Worm (Caenorhabditis elegans) whole organism, L4 larva: ENCODE measurements around the gene K11D12.11.

Experiments
- F10B5.3 ChIP-seq: sonication (generic microtip); optimal IDR thresholded peaks from 2 replicates; lab custom pipeline; 2016; ENCODE audit warnings: mild to moderate bottlenecking, missing genetic modification characterization, missing compliant biosample characterization
- F26F4.8 ChIP-seq: fragments of 200-800 bp; sonication (Bioruptor generic); conservative IDR thresholded peaks from 2 replicates; pipeline ENCODE4 v1.3.6; 2022; ENCODE audit warnings: missing genetic modification characterization, missing compliant biosample characterization
- R02D3.7 ChIP-seq: fragments of 150-350 bp; sonication (generic microtip); optimal IDR thresholded peaks from 3 replicates; lab custom pipeline; 2014; ENCODE audit warnings: missing biosample characterization, missing genetic modification characterization
- T20F7.1 ChIP-seq: fragments of 200-800 bp; sonication (Bioruptor generic); optimal IDR thresholded peaks from 2 replicates; lab custom pipeline; 2018; ENCODE audit warnings: mild to moderate bottlenecking, missing genetic modification characterization, missing compliant biosample characterization
- Y5F2A.4 ChIP-seq: fragments of 200-800 bp; sonication (Bioruptor generic); optimal IDR thresholded peaks from 2 replicates; lab custom pipeline; 2018; ENCODE audit warnings: mild to moderate bottlenecking, missing genetic modification characterization, missing compliant biosample characterization
- ZK337.2 ChIP-seq: fragments of 200-800 bp; sonication (Bioruptor generic); IDR thresholded peaks from 2 replicates; pipeline ENCODE4 v1.3.6; 2022; ENCODE audit warnings: missing genetic modification reagents, missing genetic modification characterization, missing compliant biosample characterization
- ZK546.5 ChIP-seq, 2 experiments: sonication (generic microtip); optimal IDR thresholded peaks; 2 replicates each; lab custom pipeline; 2017; ENCODE audit warnings: missing biosample characterization in 2 of 2, missing genetic modification characterization in 2 of 2
- ama-1 ChIP-seq: fragments of 150-350 bp; optimal IDR thresholded peaks from 2 replicates; lab custom pipeline; 2014; ENCODE audit warnings: inconsistent platforms, mixed read lengths
- arid-1 ChIP-seq: fragments of 200-800 bp; sonication (Bioruptor generic); conservative IDR thresholded peaks from 2 replicates; pipeline ENCODE4 v1.3.6; 2022; ENCODE audit warnings: missing genetic modification reagents, missing genetic modification characterization, missing compliant biosample characterization
- ceh-28 ChIP-seq: fragments of 150-350 bp; optimal IDR thresholded peaks from 2 replicates; lab custom pipeline; 2014; ENCODE audit warnings: missing biosample characterization, missing genetic modification reagents, missing genetic modification characterization
- cey-2 ChIP-seq: sonication (generic microtip); optimal IDR thresholded peaks from 3 replicates; lab custom pipeline; 2017; ENCODE audit warnings: missing genetic modification characterization, mild to moderate bottlenecking, missing compliant biosample characterization, antibody characterized with exemption, borderline replicate concordance; ENCODE audit not compliant: insufficient read depth
- ctbp-1 ChIP-seq: fragments of 200-800 bp; sonication (Bioruptor generic); IDR thresholded peaks from 2 replicates; pipeline ENCODE4 v1.3.6; 2022; ENCODE audit warnings: missing genetic modification reagents, missing genetic modification characterization, missing compliant biosample characterization
- daf-12 ChIP-seq: fragments of 150-350 bp; optimal IDR thresholded peaks from 2 replicates; lab custom pipeline; 2014; ENCODE audit warnings: missing biosample characterization, missing genetic modification reagents, missing genetic modification characterization
- daf-16 ChIP-seq, 3 experiments: sonication (generic microtip); optimal IDR thresholded peaks; 2 replicates each; lab custom pipeline; 2016 to 2017; ENCODE audit warnings: missing genetic modification characterization in 3 of 3, missing genetic modification reagents in 3 of 3, mild to moderate bottlenecking in 2 of 3, missing compliant biosample characterization in 2 of 3, missing biosample characterization in 1 of 3, moderate library complexity in 1 of 3
- daf-8 ChIP-seq: fragments of 200-800 bp; sonication (Bioruptor generic); IDR thresholded peaks from 2 replicates; pipeline ENCODE4 v1.3.6; 2022; ENCODE audit warnings: missing genetic modification characterization, missing compliant biosample characterization
- dmd-8 ChIP-seq: fragments of 200-800 bp; sonication (Bioruptor generic); IDR thresholded peaks from 2 replicates; pipeline ENCODE4 v1.3.6; 2022; ENCODE audit warnings: missing genetic modification characterization, missing compliant biosample characterization
- dmd-9 ChIP-seq: fragments of 200-800 bp; sonication (Bioruptor generic); IDR thresholded peaks from 2 replicates; pipeline ENCODE4 v1.3.6; 2022; ENCODE audit warnings: missing genetic modification reagents, missing genetic modification characterization, missing compliant biosample characterization
- dpl-1 ChIP-seq: fragments of 150-350 bp; optimal IDR thresholded peaks from 2 replicates; lab custom pipeline; 2014; ENCODE audit warnings: missing biosample characterization, missing genetic modification reagents, missing genetic modification characterization
- fos-1 ChIP-seq: fragments of 150-350 bp; optimal IDR thresholded peaks from 2 replicates; lab custom pipeline; 2014; ENCODE audit warnings: missing biosample characterization, missing genetic modification characterization
- gei-8 ChIP-seq: fragments of 200-800 bp; sonication (Bioruptor generic); optimal IDR thresholded peaks from 2 replicates; lab custom pipeline; 2018; ENCODE audit warnings: mild to moderate bottlenecking, missing genetic modification characterization, missing compliant biosample characterization
- hif-1 ChIP-seq, 2 experiments: sonication (generic microtip); optimal IDR thresholded peaks; 2 replicates each; lab custom pipeline; 2016 to 2017; ENCODE audit warnings: missing compliant biosample characterization in 2 of 2, missing genetic modification characterization in 2 of 2, missing genetic modification reagents in 2 of 2, missing genotype in 2 of 2, mild to moderate bottlenecking in 1 of 2
- hlh-11 ChIP-seq: fragments of 200-800 bp; sonication (Bioruptor generic); optimal IDR thresholded peaks from 2 replicates; lab custom pipeline; 2018; ENCODE audit warnings: mild to moderate bottlenecking, missing genetic modification characterization, missing compliant biosample characterization
- hlh-30 ChIP-seq: sonication (generic microtip); optimal IDR thresholded peaks from 2 replicates; lab custom pipeline; 2017; ENCODE audit warnings: antibody characterized with exemption, mild to moderate bottlenecking, missing genetic modification characterization, missing compliant biosample characterization; ENCODE audit not compliant: insufficient read depth
- hmg-1.1 ChIP-seq: fragments of 200-800 bp; sonication (Bioruptor generic); IDR thresholded peaks from 2 replicates; pipeline ENCODE4 v1.3.6; 2022; ENCODE audit warnings: missing genetic modification reagents, missing genetic modification characterization, missing compliant biosample characterization
- jun-1 ChIP-seq: fragments of 150-350 bp; optimal IDR thresholded peaks from 2 replicates; lab custom pipeline; 2014; ENCODE audit warnings: missing biosample characterization, missing genetic modification reagents, missing genetic modification characterization
- lin-38 ChIP-seq: fragments of 200-800 bp; sonication (Bioruptor generic); IDR thresholded peaks from 2 replicates; pipeline ENCODE4 v1.3.6; 2022; ENCODE audit warnings: missing genetic modification reagents, missing genetic modification characterization, missing compliant biosample characterization
- lin-39 ChIP-seq: fragments of 150-350 bp; optimal IDR thresholded peaks from 2 replicates; lab custom pipeline; 2014; ENCODE audit warnings: missing biosample characterization, missing genetic modification reagents, missing genetic modification characterization
- madf-5 ChIP-seq, 2 experiments: fragments of 200-800 bp; sonication (Bioruptor generic); IDR thresholded peaks; 2 replicates each; pipeline ENCODE4 v1.3.6; 2022; ENCODE audit warnings: missing compliant biosample characterization in 2 of 2, missing genetic modification characterization in 2 of 2
- mdl-1 ChIP-seq, 2 experiments: fragments of 150-350 bp in 1 of 2; sonication (generic microtip) in 1 of 2; optimal IDR thresholded peaks; 2 replicates each; lab custom pipeline; 2014 to 2017; ENCODE audit warnings: missing biosample characterization in 2 of 2, missing genetic modification characterization in 2 of 2
- mep-1 ChIP-seq: fragments of 150-350 bp; sonication (generic microtip); optimal IDR thresholded peaks from 3 replicates; lab custom pipeline; 2014; ENCODE audit warnings: missing biosample characterization, missing genetic modification characterization
- mes-2 ChIP-seq: sonication (generic microtip); optimal IDR thresholded peaks from 2 replicates; lab custom pipeline; 2016; ENCODE audit warnings: missing genotype, mild to moderate bottlenecking, missing genetic modification characterization, missing compliant biosample characterization; ENCODE audit not compliant: poor library complexity, severe bottlenecking
- mxl-2 ChIP-seq: fragments of 200-800 bp; sonication (Bioruptor generic); conservative IDR thresholded peaks from 2 replicates; pipeline ENCODE4 v1.3.6; 2022; ENCODE audit warnings: missing genetic modification reagents, missing genetic modification characterization, missing compliant biosample characterization
- nhr-25 ChIP-seq: sonication (generic microtip); optimal IDR thresholded peaks from 2 replicates; lab custom pipeline; 2017; ENCODE audit warnings: missing genetic modification characterization, mild to moderate bottlenecking, missing compliant biosample characterization, antibody characterized with exemption, moderate library complexity, borderline replicate concordance; ENCODE audit not compliant: insufficient read depth
- nhr-28 ChIP-seq: fragments of 150-350 bp; optimal IDR thresholded peaks from 2 replicates; lab custom pipeline; 2014; ENCODE audit warnings: missing biosample characterization, missing genetic modification characterization
- nhr-41 ChIP-seq: fragments of 200-800 bp; sonication (Bioruptor generic); IDR thresholded peaks from 2 replicates; pipeline ENCODE4 v1.3.6; 2022; ENCODE audit warnings: missing genetic modification reagents, missing genetic modification characterization, missing compliant biosample characterization
- nhr-42 ChIP-seq: fragments of 200-800 bp; sonication (Bioruptor generic); IDR thresholded peaks from 2 replicates; pipeline ENCODE4 v1.3.6; 2022; ENCODE audit warnings: missing genetic modification characterization, missing compliant biosample characterization
- nhr-48 ChIP-seq: sonication (generic microtip); optimal IDR thresholded peaks from 2 replicates; lab custom pipeline; 2016; ENCODE audit warnings: mild to moderate bottlenecking, missing genetic modification characterization, missing compliant biosample characterization
- nhr-77 ChIP-seq: fragments of 150-350 bp; optimal IDR thresholded peaks from 2 replicates; lab custom pipeline; 2014; ENCODE audit warnings: missing biosample characterization, missing genetic modification characterization
- php-3 ChIP-seq: fragments of 200-800 bp; sonication (Bioruptor generic); IDR thresholded peaks from 2 replicates; pipeline ENCODE4 v1.3.6; 2022; ENCODE audit warnings: missing genetic modification reagents, missing genetic modification characterization, missing compliant biosample characterization
- pqm-1 ChIP-seq: sonication (generic microtip); optimal IDR thresholded peaks from 2 replicates; lab custom pipeline; 2017; ENCODE audit warnings: missing biosample characterization, missing genetic modification characterization
- rbr-2 ChIP-seq: sonication (generic microtip); optimal IDR thresholded peaks from 2 replicates; lab custom pipeline; 2016; ENCODE audit warnings: missing genotype, missing genetic modification characterization, missing compliant biosample characterization
- skn-1 ChIP-seq: fragments of 150-350 bp; optimal IDR thresholded peaks from 2 replicates; lab custom pipeline; 2014; ENCODE audit warnings: missing biosample characterization, missing genetic modification characterization
- snpc-1.2 ChIP-seq: fragments of 200-800 bp; sonication (Bioruptor generic); IDR thresholded peaks from 2 replicates; pipeline ENCODE4 v1.3.6; 2022; ENCODE audit warnings: missing genetic modification reagents, missing genetic modification characterization, missing compliant biosample characterization
- tag-97 ChIP-seq: fragments of 200-800 bp; sonication (Bioruptor generic); IDR thresholded peaks from 2 replicates; pipeline ENCODE4 v1.3.6; 2022; ENCODE audit warnings: missing genetic modification characterization, missing compliant biosample characterization
- tra-1 ChIP-seq: fragments of 200-800 bp; sonication (Bioruptor generic); IDR thresholded peaks from 2 replicates; pipeline ENCODE4 v1.3.6; 2022; ENCODE audit warnings: missing genetic modification reagents, missing genetic modification characterization, missing compliant biosample characterization
- unc-39 ChIP-seq: sonication (generic microtip); optimal IDR thresholded peaks from 2 replicates; lab custom pipeline; 2017; ENCODE audit warnings: missing biosample characterization, missing genetic modification characterization
- zag-1 ChIP-seq: fragments of 150-350 bp; optimal IDR thresholded peaks from 2 replicates; lab custom pipeline; 2014; ENCODE audit warnings: missing biosample characterization, missing genetic modification characterization
- zip-11 ChIP-seq: fragments of 200-800 bp; sonication (Bioruptor generic); IDR thresholded peaks from 2 replicates; pipeline ENCODE4 v1.3.6; 2022; ENCODE audit warnings: missing genetic modification characterization, missing compliant biosample characterization
- zip-2 ChIP-seq: fragments of 150-350 bp; optimal IDR thresholded peaks from 2 replicates; lab custom pipeline; 2014; ENCODE audit warnings: missing biosample characterization, missing genetic modification characterization
- ztf-11 ChIP-seq: fragments of 150-350 bp; optimal IDR thresholded peaks from 2 replicates; lab custom pipeline; 2014; ENCODE audit warnings: missing biosample characterization, missing genetic modification characterization

K11D12.11 gene

DNA sequence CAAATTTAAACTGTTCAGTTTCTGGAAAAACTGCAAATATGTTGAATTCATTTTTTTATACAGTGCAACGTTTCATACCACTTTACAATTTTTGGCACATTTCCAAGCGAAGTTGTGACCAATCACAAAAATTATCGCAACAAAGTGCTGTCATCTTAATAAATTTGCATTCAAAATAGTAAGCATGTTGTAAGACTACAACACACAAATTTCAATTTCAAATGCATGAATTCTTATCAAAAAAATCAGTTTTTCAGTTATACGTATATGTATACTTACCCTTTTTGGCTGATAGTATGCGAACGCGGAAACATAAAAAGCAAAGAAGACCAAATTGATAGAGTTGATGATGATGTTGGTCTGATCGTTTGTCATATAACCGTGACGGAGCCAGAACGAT lies 9.2 kb downstream of the K11D12.11 start (continued):
- no peak for TF ChIP-seq fos-1 (tag; lab: Kevin White, UChicago)
- TF ChIP-seq skn-1 (tag; lab: Kevin White, UChicago) = no peak
- TF ChIP-seq hlh-30 = no peak
- TF ChIP-seq mdl-1 (tag; optimal IDR thresholded peaks at IDR 0.05; lab: Kevin White, UChicago) = peak in 1 of 2 experiments; percentile 46
- no peak for TF ChIP-seq dpl-1
- no peak for TF ChIP-seq nhr-41 (GFP tag; lab: Robert Waterston, UW)
- TF ChIP-seq php-3 (GFP tag; lab: Robert Waterston, UW) = peak; percentile 66
- TF ChIP-seq tra-1 (GFP tag; lab: Robert Waterston, UW) = 0 out of 2 replicates have a peak, but pooled peaks have one; percentile 23
- peak; percentile 76 for TF ChIP-seq nhr-77 (tag; lab: Kevin White, UChicago)
- TF ChIP-seq ZK337.2 = no peak
- TF ChIP-seq nhr-48 (tag; lab: Kevin White, UChicago) = peak; percentile 14
- TF ChIP-seq hlh-11 (tag; lab: Kevin White, UChicago) = peak; percentile 82
- TF ChIP-seq F10B5.3 (tag; lab: Kevin White, UChicago) = no peak
- no peak for TF ChIP-seq zip-11 (GFP tag; lab: Robert Waterston, UW)
- TF ChIP-seq Y5F2A.4 (GFP tag; lab: Kevin White, UChicago) = no peak
- TF ChIP-seq zag-1 = no peak

DNA sequence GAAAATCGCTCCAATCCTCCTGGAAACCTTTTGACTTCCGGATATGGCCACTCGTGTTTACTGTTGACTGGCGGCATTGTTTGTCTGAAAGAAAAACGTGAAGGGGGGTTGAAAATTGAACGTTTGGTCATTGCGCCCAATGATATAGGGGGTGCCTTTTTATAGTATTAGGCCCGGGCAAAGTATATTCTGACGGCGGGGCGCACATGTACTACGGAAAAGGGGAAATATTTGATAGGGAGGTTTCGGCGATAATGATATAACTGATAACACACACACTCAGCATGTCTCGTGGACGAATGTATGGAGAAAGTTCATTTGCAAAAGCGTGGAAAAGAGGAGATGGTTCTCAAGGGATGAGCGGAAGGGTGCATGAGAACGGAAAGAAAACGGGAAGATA lies 11.8 kb downstream of the K11D12.11 start, which contains the start of gene cpt-4:
TSS of gene cpt-4 (minus strand) at position 84 of the 400 bp plus-strand sequence.
- TF ChIP-seq mep-1 (no peak), R02D3.7 (tag; lab: Kevin White, UChicago) (no peak), hmg-1.1 (GFP tag; lab: Robert Waterston, UW) (no peak), tag-97 (GFP tag; lab: Robert Waterston, UW) (no peak), jun-1 (tag; lab: Kevin White, UChicago) (no peak), gei-8 (no peak), hif-1 (tag; optimal IDR thresholded peaks at IDR 0.05; lab: Kevin White, UChicago) (no peak), T20F7.1 (GFP tag; lab: Kevin White, UChicago) (no peak), ztf-11 (tag; lab: Kevin White, UChicago) (no peak), daf-8 (GFP tag; lab: Robert Waterston, UW) (no peak), ama-1 (lab: Kevin White, UChicago) (no peak), nhr-25 (no peak), lin-39 (no peak), cey-2 (tag; lab: Kevin White, UChicago) (no peak), ctbp-1 (no peak), nhr-42 (GFP tag; lab: Robert Waterston, UW) (no peak), rbr-2 (tag; lab: Kevin White, UChicago) (no peak), zip-2 (no peak), mxl-2 (GFP tag; lab: Robert Waterston, UW) (no peak), nhr-77 (tag; lab: Kevin White, UChicago) (no peak), daf-12 (tag; lab: Kevin White, UChicago) (no peak), madf-5 (GFP tag; IDR thresholded peaks at IDR 0.05; lab: Robert Waterston, UW) (no peak), arid-1 (no peak), dmd-8 (no peak), pqm-1 (tag; lab: Kevin White, UChicago) (peak; percentile 83), F26F4.8 (GFP tag; lab: Robert Waterston, UW) (no peak), ceh-28 (tag; lab: Kevin White, UChicago) (no peak), snpc-1.2 (GFP tag; lab: Robert Waterston, UW) (no peak), ZK546.5 (tag; optimal IDR thresholded peaks at IDR 0.05; lab: Kevin White, UChicago) (no peak), skn-1 (tag; lab: Kevin White, UChicago) (no peak), mes-2 (tag; lab: Kevin White, UChicago) (peak; percentile 22), hlh-30 (peak; percentile 29), dmd-9 (GFP tag; lab: Robert Waterston, UW) (no peak), nhr-28 (tag; lab: Kevin White, UChicago) (peak; percentile 85), lin-38 (GFP tag; lab: Robert Waterston, UW) (no peak), daf-16 (GFP tag; optimal IDR thresholded peaks at IDR 0.05; lab: Kevin White, UChicago) (no peak), daf-16 (tag; optimal IDR thresholded peaks at IDR 0.05; lab: Kevin White, UChicago) (peak; percentile 29), unc-39 (tag; lab: Kevin White, UChicago) (no peak), mdl-1 (tag; optimal IDR thresholded peaks at IDR 0.05; lab: Kevin White, UChicago) (peak in 1 of 2 experiments; percentile 76)
